Worm (Caenorhabditis elegans) whole organism, L4 larva: ENCODE results near the gene dcn-1.

ENCODE experiments used
- F49E8.2 ChIP-seq: sonication (generic microtip); optimal IDR thresholded peaks from 2 replicates; lab custom pipeline; 2016; ENCODE audit warnings: missing compliant biosample characterization, mild to moderate bottlenecking, missing genetic modification characterization, borderline replicate concordance
- R02D3.7 ChIP-seq: fragments of 150-350 bp; sonication (generic microtip); optimal IDR thresholded peaks from 3 replicates; lab custom pipeline; 2014; ENCODE audit warnings: missing biosample characterization, missing genetic modification characterization
- T26A8.4 ChIP-seq: fragments of 200-800 bp; sonication (Bioruptor generic); IDR thresholded peaks from 2 replicates; pipeline ENCODE4 v1.3.6; 2022; ENCODE audit warnings: missing genetic modification characterization, missing compliant biosample characterization
- Y48G9A.11 ChIP-seq: fragments of 200-800 bp; sonication (Bioruptor generic); IDR thresholded peaks from 2 replicates; pipeline ENCODE4 v1.3.6; 2022; ENCODE audit warnings: missing genetic modification reagents, missing genetic modification characterization, missing compliant biosample characterization
- Y5F2A.4 ChIP-seq: fragments of 200-800 bp; sonication (Bioruptor generic); optimal IDR thresholded peaks from 2 replicates; lab custom pipeline; 2018; ENCODE audit warnings: mild to moderate bottlenecking, missing genetic modification characterization, missing compliant biosample characterization
- Y75B8A.6 ChIP-seq: fragments of 200-800 bp; sonication (Bioruptor generic); IDR thresholded peaks from 2 replicates; pipeline ENCODE4 v1.3.6; 2022; ENCODE audit warnings: missing genetic modification reagents, missing genetic modification characterization, missing compliant biosample characterization
- ZK337.2 ChIP-seq: fragments of 200-800 bp; sonication (Bioruptor generic); IDR thresholded peaks from 2 replicates; pipeline ENCODE4 v1.3.6; 2022; ENCODE audit warnings: missing genetic modification reagents, missing genetic modification characterization, missing compliant biosample characterization
- ZK546.5 ChIP-seq, 2 experiments: sonication (generic microtip); optimal IDR thresholded peaks; 2 replicates each; lab custom pipeline; 2017; ENCODE audit warnings: missing biosample characterization in 2 of 2, missing genetic modification characterization in 2 of 2
- aha-1 ChIP-seq: fragments of 150-350 bp; peaks from one replicate; lab custom pipeline; 2014; ENCODE audit warnings: missing biosample characterization, missing genetic modification characterization
- aly-2 ChIP-seq: sonication (generic microtip); optimal IDR thresholded peaks from 2 replicates; lab custom pipeline; 2018; ENCODE audit warnings: missing biosample characterization, missing genetic modification characterization
- ama-1 ChIP-seq: fragments of 150-350 bp; optimal IDR thresholded peaks from 2 replicates; lab custom pipeline; 2014; ENCODE audit warnings: inconsistent platforms, mixed read lengths
- ceh-20 ChIP-seq: fragments of 200-800 bp; sonication (Bioruptor generic); IDR thresholded peaks from 2 replicates; pipeline ENCODE4 v1.3.6; 2022; ENCODE audit warnings: missing genetic modification reagents, missing genetic modification characterization, missing compliant biosample characterization
- ceh-44 ChIP-seq: fragments of 200-800 bp; sonication (Bioruptor generic); IDR thresholded peaks from 2 replicates; pipeline ENCODE4 v1.3.6; 2022; ENCODE audit warnings: missing genetic modification reagents, missing genetic modification characterization, missing compliant biosample characterization
- ceh-62 ChIP-seq: sonication (generic microtip); optimal IDR thresholded peaks from 2 replicates; lab custom pipeline; 2017; ENCODE audit warnings: missing biosample characterization, missing genetic modification characterization
- ceh-82 ChIP-seq: sonication (generic microtip); optimal IDR thresholded peaks from 2 replicates; lab custom pipeline; 2017; ENCODE audit warnings: missing biosample characterization, missing genetic modification characterization
- ctbp-1 ChIP-seq: fragments of 200-800 bp; sonication (Bioruptor generic); IDR thresholded peaks from 2 replicates; pipeline ENCODE4 v1.3.6; 2022; ENCODE audit warnings: missing genetic modification reagents, missing genetic modification characterization, missing compliant biosample characterization
- daf-16 ChIP-seq, 3 experiments: sonication (generic microtip); optimal IDR thresholded peaks; 2 replicates each; lab custom pipeline; 2016 to 2017; ENCODE audit warnings: missing genetic modification characterization in 3 of 3, missing genetic modification reagents in 3 of 3, mild to moderate bottlenecking in 2 of 3, missing compliant biosample characterization in 2 of 3, missing biosample characterization in 1 of 3, moderate library complexity in 1 of 3
- daf-8 ChIP-seq: fragments of 200-800 bp; sonication (Bioruptor generic); IDR thresholded peaks from 2 replicates; pipeline ENCODE4 v1.3.6; 2022; ENCODE audit warnings: missing genetic modification characterization, missing compliant biosample characterization
- dmd-8 ChIP-seq: fragments of 200-800 bp; sonication (Bioruptor generic); IDR thresholded peaks from 2 replicates; pipeline ENCODE4 v1.3.6; 2022; ENCODE audit warnings: missing genetic modification characterization, missing compliant biosample characterization
- dpl-1 ChIP-seq: fragments of 150-350 bp; optimal IDR thresholded peaks from 2 replicates; lab custom pipeline; 2014; ENCODE audit warnings: missing biosample characterization, missing genetic modification reagents, missing genetic modification characterization
- duxl-1 ChIP-seq: sonication (generic microtip); optimal IDR thresholded peaks from 2 replicates; lab custom pipeline; 2016; ENCODE audit warnings: mild to moderate bottlenecking, missing genetic modification characterization, moderate library complexity, missing compliant biosample characterization; ENCODE audit not compliant: poor library complexity
- hlh-11 ChIP-seq: fragments of 200-800 bp; sonication (Bioruptor generic); optimal IDR thresholded peaks from 2 replicates; lab custom pipeline; 2018; ENCODE audit warnings: mild to moderate bottlenecking, missing genetic modification characterization, missing compliant biosample characterization
- hlh-30 ChIP-seq: sonication (generic microtip); optimal IDR thresholded peaks from 2 replicates; lab custom pipeline; 2017; ENCODE audit warnings: antibody characterized with exemption, mild to moderate bottlenecking, missing genetic modification characterization, missing compliant biosample characterization; ENCODE audit not compliant: insufficient read depth
- lin-1 ChIP-seq: fragments of 200-800 bp; sonication (Bioruptor generic); IDR thresholded peaks from 2 replicates; pipeline ENCODE4 v1.3.6; 2022; ENCODE audit warnings: missing genetic modification reagents, missing genetic modification characterization, missing compliant biosample characterization
- lin-29 ChIP-seq: fragments of 200-800 bp; sonication (Bioruptor generic); IDR thresholded peaks from 2 replicates; pipeline ENCODE4 v1.3.6; 2022; ENCODE audit warnings: missing genetic modification reagents, missing genetic modification characterization, missing compliant biosample characterization
- lsy-2 ChIP-seq, 2 experiments: fragments of 150-350 bp in 1 of 2; sonication (generic microtip) in 1 of 2; optimal IDR thresholded peaks; 2 replicates each; lab custom pipeline; 2014 to 2017; ENCODE audit warnings: missing biosample characterization in 2 of 2, missing genetic modification characterization in 2 of 2
- madf-9 ChIP-seq: fragments of 200-800 bp; sonication (Bioruptor generic); conservative IDR thresholded peaks from 2 replicates; pipeline ENCODE4 v1.3.6; 2022; ENCODE audit warnings: missing genetic modification reagents, missing genetic modification characterization, missing compliant biosample characterization
- mdl-1 ChIP-seq, 2 experiments: fragments of 150-350 bp in 1 of 2; sonication (generic microtip) in 1 of 2; optimal IDR thresholded peaks; 2 replicates each; lab custom pipeline; 2014 to 2017; ENCODE audit warnings: missing biosample characterization in 2 of 2, missing genetic modification characterization in 2 of 2
- mep-1 ChIP-seq: fragments of 150-350 bp; sonication (generic microtip); optimal IDR thresholded peaks from 3 replicates; lab custom pipeline; 2014; ENCODE audit warnings: missing biosample characterization, missing genetic modification characterization
- mes-2 ChIP-seq: sonication (generic microtip); optimal IDR thresholded peaks from 2 replicates; lab custom pipeline; 2016; ENCODE audit warnings: missing genotype, mild to moderate bottlenecking, missing genetic modification characterization, missing compliant biosample characterization; ENCODE audit not compliant: poor library complexity, severe bottlenecking
- mxl-3 ChIP-seq: fragments of 200-800 bp; sonication (Bioruptor generic); optimal IDR thresholded peaks from 2 replicates; lab custom pipeline; 2018; ENCODE audit warnings: mild to moderate bottlenecking, missing genetic modification characterization, missing compliant biosample characterization
- nhr-11 ChIP-seq: fragments of 150-350 bp; optimal IDR thresholded peaks from 2 replicates; lab custom pipeline; 2014; ENCODE audit warnings: missing biosample characterization, missing genetic modification characterization
- nhr-111 ChIP-seq: fragments of 200-800 bp; sonication (Bioruptor generic); optimal IDR thresholded peaks from 2 replicates; lab custom pipeline; 2018; ENCODE audit warnings: mild to moderate bottlenecking, missing genetic modification characterization, missing compliant biosample characterization
- nhr-41 ChIP-seq: fragments of 200-800 bp; sonication (Bioruptor generic); IDR thresholded peaks from 2 replicates; pipeline ENCODE4 v1.3.6; 2022; ENCODE audit warnings: missing genetic modification reagents, missing genetic modification characterization, missing compliant biosample characterization
- nhr-6 ChIP-seq: fragments of 150-350 bp; optimal IDR thresholded peaks from 2 replicates; lab custom pipeline; 2014; ENCODE audit warnings: missing biosample characterization, missing genetic modification characterization
- php-3 ChIP-seq: fragments of 200-800 bp; sonication (Bioruptor generic); IDR thresholded peaks from 2 replicates; pipeline ENCODE4 v1.3.6; 2022; ENCODE audit warnings: missing genetic modification reagents, missing genetic modification characterization, missing compliant biosample characterization
- sdz-12 ChIP-seq: fragments of 200-800 bp; sonication (Bioruptor generic); optimal IDR thresholded peaks from 2 replicates; lab custom pipeline; 2018; ENCODE audit warnings: mild to moderate bottlenecking, missing genetic modification characterization, missing compliant biosample characterization
- tag-97 ChIP-seq: fragments of 200-800 bp; sonication (Bioruptor generic); IDR thresholded peaks from 2 replicates; pipeline ENCODE4 v1.3.6; 2022; ENCODE audit warnings: missing genetic modification characterization, missing compliant biosample characterization
- unc-39 ChIP-seq: sonication (generic microtip); optimal IDR thresholded peaks from 2 replicates; lab custom pipeline; 2017; ENCODE audit warnings: missing biosample characterization, missing genetic modification characterization
- unc-62 ChIP-seq, 3 experiments: fragments of 150-350 bp in 1 of 3; sonication (generic microtip); optimal IDR thresholded peaks in 2 of 3; peaks in 1 of 3; 1 replicate in 1 of 3; 2 replicates in 2 of 3; lab custom pipeline; 2014 to 2017; ENCODE audit warnings: missing biosample characterization in 3 of 3, missing genetic modification characterization in 3 of 3, missing genetic modification reagents in 3 of 3, missing genotype in 1 of 3
- vab-7 ChIP-seq: fragments of 200-800 bp; sonication (Bioruptor generic); IDR thresholded peaks from 2 replicates; pipeline ENCODE4 v1.3.6; 2022; ENCODE audit warnings: missing genetic modification reagents, missing genetic modification characterization, missing compliant biosample characterization
- zip-11 ChIP-seq: fragments of 200-800 bp; sonication (Bioruptor generic); IDR thresholded peaks from 2 replicates; pipeline ENCODE4 v1.3.6; 2022; ENCODE audit warnings: missing genetic modification characterization, missing compliant biosample characterization
- ztf-11 ChIP-seq: fragments of 150-350 bp; optimal IDR thresholded peaks from 2 replicates; lab custom pipeline; 2014; ENCODE audit warnings: missing biosample characterization, missing genetic modification characterization

The dcn-1 gene

DNA sequence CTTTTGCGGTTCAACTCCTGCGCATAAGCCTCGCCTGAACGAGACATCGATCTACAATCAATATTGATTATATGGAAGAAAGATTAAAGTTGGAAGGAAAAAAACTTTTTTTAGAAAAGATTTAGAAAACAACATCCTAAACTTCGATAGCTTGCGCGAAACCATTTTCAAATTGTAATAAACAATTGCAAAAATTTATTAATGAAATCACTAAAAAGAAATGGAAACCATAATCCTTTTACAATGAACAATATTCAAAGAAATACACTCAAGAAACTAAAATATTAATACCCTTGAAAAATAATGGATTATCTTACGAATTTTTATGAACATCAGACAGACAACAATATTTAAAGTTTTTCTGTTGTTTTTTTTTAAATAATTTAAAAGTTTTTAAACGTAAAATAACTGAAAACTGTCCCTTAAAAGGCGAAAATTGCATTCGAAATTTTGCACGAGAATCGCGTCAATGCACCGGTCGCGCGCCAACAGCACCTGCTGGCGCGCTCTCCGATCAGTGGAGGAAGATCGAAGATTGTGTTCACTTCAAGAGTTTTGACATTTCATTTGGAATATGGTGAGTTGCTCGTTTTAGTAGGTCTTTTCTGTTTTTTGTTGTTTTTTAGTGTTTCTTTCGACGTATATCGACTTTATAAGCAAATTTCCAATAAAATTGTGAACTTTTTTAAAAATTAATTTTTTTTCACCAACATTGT lies 44.3 kb upstream of the dcn-1 start, which contains the start of the genes sftb-1 and R10E4.1 (continued):
- peak in 1 of 2 experiments; percentile 20 for TF ChIP-seq mdl-1 (tag; optimal IDR thresholded peaks at IDR 0.05; lab: Kevin White, UChicago)
- no peak for TF ChIP-seq tag-97
- no peak for TF ChIP-seq lin-29 (GFP tag; lab: Robert Waterston, UW)
- no peak for TF ChIP-seq ztf-11
- no peak; the same call in 1 of the 2 replicates for TF ChIP-seq T26A8.4 (GFP tag; lab: Robert Waterston, UW)
- no peak for TF ChIP-seq zip-11 (GFP tag; lab: Robert Waterston, UW)
- no peak for TF ChIP-seq sdz-12 (GFP tag; lab: Kevin White, UChicago)
- peak; percentile 55 for TF ChIP-seq nhr-6
- TF ChIP-seq php-3 (GFP tag; lab: Robert Waterston, UW): no peak
- no peak for TF ChIP-seq vab-7 (GFP tag; lab: Robert Waterston, UW)
- peak in 1 of 2 experiments; percentile 20 for TF ChIP-seq daf-16 (GFP tag; optimal IDR thresholded peaks at IDR 0.05; lab: Kevin White, UChicago)
- TF ChIP-seq daf-16 (tag; optimal IDR thresholded peaks at IDR 0.05; lab: Kevin White, UChicago): no peak
- no peak for TF ChIP-seq nhr-41 (GFP tag; lab: Robert Waterston, UW)
- no peak for TF ChIP-seq ceh-62
- no peak for TF ChIP-seq ZK337.2 (GFP tag; lab: Robert Waterston, UW)
- no peak for TF ChIP-seq Y48G9A.11 (GFP tag; lab: Robert Waterston, UW)
- TF ChIP-seq nhr-111 (GFP tag; lab: Kevin White, UChicago): no peak
- no peak for TF ChIP-seq dmd-8 (GFP tag; lab: Robert Waterston, UW)
- no peak for TF ChIP-seq F49E8.2 (tag; lab: Kevin White, UChicago)
- TF ChIP-seq lsy-2 (tag; optimal IDR thresholded peaks at IDR 0.05; lab: Kevin White, UChicago): peak in 1 of 2 experiments; percentile 81
- no peak for TF ChIP-seq ZK546.5 (tag; optimal IDR thresholded peaks at IDR 0.05; lab: Kevin White, UChicago)
- TF ChIP-seq madf-9 (GFP tag; lab: Robert Waterston, UW): no peak
- TF ChIP-seq ceh-82 (tag; lab: Kevin White, UChicago): no peak
- TF ChIP-seq Y75B8A.6 (GFP tag; lab: Robert Waterston, UW): no peak
- TF ChIP-seq R02D3.7 (tag; lab: Kevin White, UChicago): no peak
- TF ChIP-seq aly-2: no peak
- TF ChIP-seq daf-8 (GFP tag; lab: Robert Waterston, UW): no peak
- peak; percentile 60 for TF ChIP-seq hlh-30 (tag; lab: Kevin White, UChicago)
- TF ChIP-seq lin-1 (GFP tag; lab: Robert Waterston, UW): no peak
- peak; percentile 85 for TF ChIP-seq aha-1
- TF ChIP-seq duxl-1 (tag; lab: Kevin White, UChicago): peak; percentile 23
- TF ChIP-seq dpl-1 (GFP tag; lab: Kevin White, UChicago): peak; percentile 81
- TF ChIP-seq hlh-11 (tag; lab: Kevin White, UChicago): peak; percentile 67
- no peak for TF ChIP-seq ctbp-1
- peak; percentile 20 for TF ChIP-seq nhr-11 (tag; lab: Kevin White, UChicago)
- TF ChIP-seq mep-1 (tag; lab: Kevin White, UChicago): peak; percentile 61
- no peak for TF ChIP-seq ceh-20

DNA sequence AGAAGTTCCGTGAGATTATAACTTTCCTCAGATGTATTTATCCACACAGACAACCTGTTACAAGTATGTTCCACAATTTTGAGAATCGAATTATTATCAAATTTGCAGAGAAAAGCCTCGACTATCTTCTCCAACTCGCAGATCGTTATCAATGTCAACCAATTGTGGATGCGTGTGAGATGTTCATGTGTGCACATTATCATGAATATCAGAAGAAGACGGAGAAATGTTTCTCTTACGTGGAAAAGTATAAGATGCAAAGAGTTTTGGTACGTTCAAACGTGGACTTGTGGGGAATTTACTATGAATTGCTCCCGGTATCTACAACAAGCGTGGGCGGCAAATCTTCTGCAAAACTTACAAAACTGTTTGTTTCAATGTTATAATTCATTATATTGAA lies 42.7 kb upstream of the dcn-1 start:
- TF ChIP-seq unc-39 (no peak), mxl-3 (GFP tag; lab: Kevin White, UChicago) (no peak), mes-2 (tag; lab: Kevin White, UChicago) (no peak), unc-62 (GFP tag; optimal IDR thresholded peaks at IDR 0.05 in 1 of 2; lab: Kevin White, UChicago) (peak in 1 of 2 experiments; percentile 92), unc-62 (tag; optimal IDR thresholded peaks at IDR 0.05; lab: Kevin White, UChicago) (no peak), ceh-44 (GFP tag; lab: Robert Waterston, UW) (no peak), Y5F2A.4 (GFP tag; lab: Kevin White, UChicago) (no peak), ama-1 (lab: Kevin White, UChicago) (no peak)
